Worm (Caenorhabditis elegans): Measurements from ENCODE around the gene cyp-35A2.

Gene cyp-35A2

ce11 chrV:7386052-7386573, 22.1 kb upstream of the cyp-35A2 start, which contains the start of gene srp-6:
srp-6 (minus strand) TSS chrV:7386102.
- TF ChIP-seq him-1 (tag; optimal IDR thresholded peaks at IDR 0.05) (no peak), W03F9.2 (tag; optimal IDR thresholded peaks at IDR 0.05) (no peak), dao-5 (tag; optimal IDR thresholded peaks at IDR 0.05) (no peak)

- no peak for TF ChIP-seq dao-5 (tag; optimal IDR thresholded peaks at IDR 0.05)
- no peak for TF ChIP-seq him-1 (tag; optimal IDR thresholded peaks at IDR 0.05)
- TF ChIP-seq W03F9.2 (tag; optimal IDR thresholded peaks at IDR 0.05) = no peak
These were observed 17.0 kb upstream of the cyp-35A2 start, which contains the start of gene C03G6.17 for ce11 chrV:7381008-7381407. C03G6.17 (minus strand) TSS chrV:7381108.

- TF ChIP-seq W03F9.2 (tag; optimal IDR thresholded peaks at IDR 0.05) (no peak), him-1 (tag; optimal IDR thresholded peaks at IDR 0.05) (no peak), dao-5 (tag; optimal IDR thresholded peaks at IDR 0.05) (no peak)
These were observed 15.4 kb upstream of the cyp-35A2 start, which contains the start of gene srsx-24 for ce11 chrV:7379384-7379783. srsx-24 (minus strand) TSS chrV:7379484.

ce11 chrV:7374090-7374489, 10.1 kb upstream of the cyp-35A2 start, which contains the start of gene srx-56:
srx-56 (plus strand) TSS chrV:7374390.
- TF ChIP-seq him-1 (tag; optimal IDR thresholded peaks at IDR 0.05) (no peak), W03F9.2 (tag; optimal IDR thresholded peaks at IDR 0.05) (no peak), dao-5 (tag; optimal IDR thresholded peaks at IDR 0.05) (no peak)

DNA sequence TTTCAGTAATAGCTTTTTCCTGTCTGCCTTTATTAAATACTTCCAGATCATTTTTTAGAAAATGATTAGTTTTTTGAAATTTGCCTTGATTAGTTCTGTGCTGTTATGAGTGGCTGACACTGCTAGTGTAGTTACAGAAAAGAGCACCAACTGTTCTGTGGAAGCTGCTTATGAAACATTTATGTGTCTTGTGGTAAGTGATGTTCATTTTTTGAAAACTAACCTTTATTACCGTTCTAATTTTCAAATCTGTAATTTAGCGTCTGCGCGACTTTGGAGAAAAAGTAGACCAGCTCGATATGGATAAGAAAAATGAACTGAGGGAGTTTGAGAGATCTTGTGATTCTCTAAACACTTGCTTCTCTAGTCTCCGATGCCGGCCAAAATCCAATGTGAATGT, 5.6 kb upstream of the cyp-35A2 start, which contains the start of gene srj-14:
Gene srj-14, plus strand, starts transcription at position 131 of the 400 bp plus-strand sequence.
- TF ChIP-seq W03F9.2 (tag; optimal IDR thresholded peaks at IDR 0.05) = no peak
- TF ChIP-seq dao-5 (tag; optimal IDR thresholded peaks at IDR 0.05) = no peak
- no peak for TF ChIP-seq him-1 (tag; optimal IDR thresholded peaks at IDR 0.05)

- TF ChIP-seq dao-5 (tag; optimal IDR thresholded peaks at IDR 0.05) = no peak
- TF ChIP-seq him-1 (tag; optimal IDR thresholded peaks at IDR 0.05) = no peak
- no peak for TF ChIP-seq W03F9.2 (tag; optimal IDR thresholded peaks at IDR 0.05)
These were observed 969 bp upstream of the cyp-35A2 start, which contains the start of gene exc-13 for ce11 chrV:7364951-7365350. exc-13 (plus strand) TSS chrV:7365251.

DNA sequence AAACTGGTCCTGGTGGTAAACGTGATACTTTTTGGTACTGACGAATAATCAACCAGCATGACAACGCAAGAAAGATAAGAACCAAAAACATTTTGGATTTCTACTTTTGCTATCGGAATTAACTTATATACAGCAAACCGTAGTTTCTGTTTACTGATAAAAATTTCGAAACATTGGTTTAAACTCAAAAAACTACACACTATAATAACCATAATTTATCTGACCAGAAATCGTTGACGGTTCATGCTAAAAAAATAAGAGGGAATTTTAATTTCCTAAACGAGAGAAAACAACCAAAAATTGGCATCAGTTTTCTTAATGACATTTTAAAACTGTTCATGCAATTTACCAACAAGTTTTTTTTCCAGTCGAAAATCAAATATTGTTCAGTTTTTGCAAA, 2.3 kb downstream of the cyp-35A2 start, which contains the start of gene cyp-35A1:
Gene cyp-35A1, minus strand, starts transcription at position 101 of the 400 bp plus-strand sequence.
- TF ChIP-seq him-1 (tag; optimal IDR thresholded peaks at IDR 0.05) = no peak
- TF ChIP-seq dao-5 (tag; optimal IDR thresholded peaks at IDR 0.05) = no peak
- TF ChIP-seq W03F9.2 (tag; optimal IDR thresholded peaks at IDR 0.05) = no peak

- no peak for TF ChIP-seq W03F9.2 (tag; optimal IDR thresholded peaks at IDR 0.05)
- TF ChIP-seq him-1 (tag; optimal IDR thresholded peaks at IDR 0.05) = no peak
- no peak for TF ChIP-seq dao-5 (tag; optimal IDR thresholded peaks at IDR 0.05)
These were observed 6.8 kb downstream of the cyp-35A2 start, which contains the start of gene C03G6.6 for ce11 chrV:7357132-7357531. C03G6.6 (plus strand) TSS chrV:7357432.

- TF ChIP-seq dao-5 (tag; optimal IDR thresholded peaks at IDR 0.05) (no peak), him-1 (tag; optimal IDR thresholded peaks at IDR 0.05) (no peak), W03F9.2 (tag; optimal IDR thresholded peaks at IDR 0.05) (no peak)
These were observed 7.3 kb downstream of the cyp-35A2 start, which contains the start of gene C03G6.21 for ce11 chrV:7356684-7357083. C03G6.21 (minus strand) TSS chrV:7356784.

DNA sequence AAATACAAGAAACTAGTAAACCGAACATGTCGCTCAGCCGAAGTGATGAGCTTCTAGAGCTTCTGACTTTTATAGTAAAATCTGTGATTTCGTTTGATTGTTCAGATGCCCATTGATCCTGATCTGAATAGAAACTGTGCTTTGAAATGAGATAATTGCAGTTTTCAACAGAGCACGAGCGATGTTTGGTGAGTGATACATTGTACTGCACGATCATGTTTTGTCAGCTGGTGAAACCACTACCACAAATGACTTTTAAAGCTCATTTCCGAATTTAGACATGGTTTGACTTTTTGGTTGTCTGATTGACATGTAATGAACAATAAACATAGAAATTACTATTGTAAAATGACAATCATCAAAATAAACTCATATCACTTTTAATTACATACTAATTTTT, 8.5 kb downstream of the cyp-35A2 start, which contains the start of gene tag-293:
Gene tag-293, minus strand, starts transcription at position 101 of the 400 bp plus-strand sequence.
- TF ChIP-seq W03F9.2 (tag; optimal IDR thresholded peaks at IDR 0.05) = no peak
- TF ChIP-seq him-1 (tag; optimal IDR thresholded peaks at IDR 0.05) = no peak
- no peak for TF ChIP-seq dao-5 (tag; optimal IDR thresholded peaks at IDR 0.05)

- TF ChIP-seq him-1 (tag; optimal IDR thresholded peaks at IDR 0.05) = no peak
- no peak for TF ChIP-seq W03F9.2 (tag; optimal IDR thresholded peaks at IDR 0.05)
- no peak for TF ChIP-seq dao-5 (tag; optimal IDR thresholded peaks at IDR 0.05)
These were observed 10.4 kb downstream of the cyp-35A2 start for ce11 chrV:7353602-7354001.

DNA sequence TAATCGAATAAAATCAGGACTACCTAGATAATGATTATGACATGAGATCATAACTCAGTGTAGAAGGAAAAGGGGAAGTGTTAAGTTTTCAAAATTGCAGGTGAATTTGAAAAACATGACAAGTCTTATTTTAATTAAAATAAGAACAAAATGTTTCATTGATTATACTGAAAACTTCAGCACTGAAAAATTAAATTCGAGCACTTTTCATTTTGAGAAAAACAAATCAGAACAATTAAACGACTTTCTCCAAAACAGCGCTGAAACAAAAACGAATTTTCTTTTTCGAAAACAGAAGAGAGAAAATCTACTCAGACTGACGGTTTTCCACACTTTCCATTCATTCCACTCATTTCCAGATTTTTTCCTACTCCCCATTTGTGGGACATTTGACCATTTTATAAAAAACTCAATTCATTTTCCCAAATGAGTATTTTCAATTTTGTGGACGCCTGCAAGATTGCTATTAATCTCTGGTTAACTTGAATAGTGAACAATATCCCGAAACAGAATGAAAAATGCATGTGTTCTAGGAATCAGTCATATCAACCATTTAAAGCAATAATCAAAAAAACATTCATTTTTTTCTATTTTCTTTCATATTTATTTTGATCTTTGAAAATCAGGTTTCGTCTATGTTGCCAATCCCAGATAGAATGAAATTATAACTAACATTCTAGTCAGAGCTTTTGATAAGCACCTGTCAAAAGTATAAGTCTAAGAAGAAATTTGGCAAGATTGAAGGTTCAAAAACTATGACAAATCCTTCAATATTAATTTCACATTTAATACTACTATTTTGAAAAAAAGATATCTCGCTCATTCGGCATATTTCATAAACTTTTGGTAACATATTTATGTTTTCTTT, 11.6 kb downstream of the cyp-35A2 start, which contains the start of the genes srh-231 and srh-275:
Gene srh-231, minus strand, starts transcription at position 51 of the 868 bp plus-strand sequence.
Gene srh-275, plus strand, starts transcription at position 818 of the 868 bp plus-strand sequence.
- no peak for TF ChIP-seq W03F9.2 (tag; optimal IDR thresholded peaks at IDR 0.05)
- no peak for TF ChIP-seq him-1 (tag; optimal IDR thresholded peaks at IDR 0.05)
- TF ChIP-seq dao-5 (tag; optimal IDR thresholded peaks at IDR 0.05) = no peak

ce11 chrV:7349541-7349940, 14.4 kb downstream of the cyp-35A2 start, which contains the start of gene nhr-149:
nhr-149 (minus strand) TSS chrV:7349641.
- TF ChIP-seq W03F9.2 (tag; optimal IDR thresholded peaks at IDR 0.05) = no peak
- TF ChIP-seq him-1 (tag; optimal IDR thresholded peaks at IDR 0.05) = no peak
- TF ChIP-seq dao-5 (tag; optimal IDR thresholded peaks at IDR 0.05) = no peak
